Worm (Caenorhabditis elegans): Measurements from ENCODE around the gene npr-7.

The npr-7 gene

DNA sequence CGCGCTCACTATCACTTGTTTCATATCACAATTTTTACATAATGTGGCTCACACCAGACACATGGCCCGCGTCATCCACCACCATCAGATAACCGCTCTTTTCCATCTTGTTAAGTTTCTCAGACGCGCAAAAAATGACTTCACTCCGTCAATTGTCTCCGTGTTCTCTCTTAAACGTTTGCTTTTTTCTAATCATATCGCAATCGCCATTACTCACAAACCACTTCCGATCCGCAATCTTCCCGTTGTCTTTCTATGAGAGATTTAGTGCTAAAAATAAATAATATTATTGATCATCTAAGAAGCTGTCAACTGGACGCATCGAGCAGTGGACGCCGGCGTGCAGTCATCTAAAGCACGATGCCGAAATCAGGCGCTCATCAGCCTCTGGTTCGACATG is 15.6 kb downstream of the npr-7 start, which contains the start of gene tmc-2:
Gene tmc-2, plus strand, starts transcription at position 301 of the 400 bp plus-strand sequence.
- TF ChIP-seq cnd-1 (tag; optimal IDR thresholded peaks at IDR 0.05) (no peak), bed-3 (GFP tag; optimal IDR thresholded peaks at IDR 0.05) (no peak), pha-4 (tag; optimal IDR thresholded peaks at IDR 0.05) (no peak), unc-39 (tag; optimal IDR thresholded peaks at IDR 0.05) (no peak), elt-1 (tag; optimal IDR thresholded peaks at IDR 0.05; ENCODE audit: borderline replicate concordance, insufficient read depth) (no peak), unc-120 (tag; optimal IDR thresholded peaks at IDR 0.05; ENCODE audit: poor library complexity, severe bottlenecking) (no peak), lin-32 (GFP tag; optimal IDR thresholded peaks at IDR 0.05) (no peak), nhr-28 (tag; optimal IDR thresholded peaks at IDR 0.05) (no peak), lsy-2 (tag; optimal IDR thresholded peaks at IDR 0.05) (no peak), ceh-43 (GFP tag; optimal IDR thresholded peaks at IDR 0.05) (no peak), M03D4.4 (tag; optimal IDR thresholded peaks at IDR 0.05) (no peak), ces-1 (GFP tag; optimal IDR thresholded peaks at IDR 0.05) (no peak)

DNA sequence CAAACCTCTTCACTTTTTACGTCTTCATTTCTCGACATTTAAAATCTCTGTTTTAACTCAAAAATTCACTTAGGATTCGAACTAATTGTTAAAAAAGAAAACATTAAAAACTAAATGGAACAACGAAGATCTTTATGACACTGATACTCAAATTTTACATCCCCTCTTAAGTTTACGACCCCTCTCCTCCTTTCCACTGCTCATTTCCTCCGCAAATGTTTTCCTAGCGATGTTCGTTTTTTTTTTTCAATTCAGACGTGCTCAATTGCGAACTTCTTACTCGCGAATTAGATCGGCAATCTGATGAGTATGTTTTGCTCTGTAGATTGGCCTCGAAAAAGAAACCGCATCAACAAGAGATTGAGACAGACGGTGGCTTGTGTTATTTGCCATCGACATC is 16.2 kb downstream of the npr-7 start:
- TF ChIP-seq zip-8 (tag; optimal IDR thresholded peaks at IDR 0.05) (no peak), hlh-1 (tag; optimal IDR thresholded peaks at IDR 0.05) (no peak), nhr-2 (tag; optimal IDR thresholded peaks at IDR 0.05) (no peak), ham-2 (GFP tag; optimal IDR thresholded peaks at IDR 0.05) (no peak)

DNA sequence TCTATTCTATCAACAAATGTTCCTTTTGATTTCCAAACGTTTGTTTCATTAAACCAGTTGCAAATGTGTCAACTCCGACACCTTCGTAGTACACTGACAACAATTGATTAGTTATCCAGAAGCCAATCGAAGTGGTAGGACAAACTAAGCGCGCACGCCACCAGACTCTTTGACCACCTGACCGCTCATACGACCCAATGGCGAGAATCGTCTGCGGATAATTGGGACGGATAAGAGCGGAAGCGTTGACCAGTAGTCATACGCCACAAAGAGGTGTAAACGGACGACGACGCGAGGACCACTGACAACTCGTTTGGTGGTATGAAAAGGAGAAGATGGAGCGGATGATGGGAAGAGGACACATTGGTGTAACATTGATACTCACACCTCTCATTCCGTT is 18.6 kb downstream of the npr-7 start:
- TF ChIP-seq sem-2 (GFP tag; optimal IDR thresholded peaks at IDR 0.05) = no peak
- TF ChIP-seq hlh-1 (tag; optimal IDR thresholded peaks at IDR 0.05) = peak; percentile 95
- no peak for TF ChIP-seq pha-4 (tag; optimal IDR thresholded peaks at IDR 0.05)
- TF ChIP-seq ham-2 (GFP tag; optimal IDR thresholded peaks at IDR 0.05) = no peak
- no peak for TF ChIP-seq elt-1 (tag; optimal IDR thresholded peaks at IDR 0.05; ENCODE audit: borderline replicate concordance, insufficient read depth)
- no peak for TF ChIP-seq cnd-1 (tag; optimal IDR thresholded peaks at IDR 0.05)
- peak; percentile 62 for TF ChIP-seq unc-120 (tag; optimal IDR thresholded peaks at IDR 0.05; ENCODE audit: poor library complexity, severe bottlenecking)
- no peak for TF ChIP-seq nhr-76 (tag; optimal IDR thresholded peaks at IDR 0.05)
- no peak for TF ChIP-seq ceh-43 (GFP tag; optimal IDR thresholded peaks at IDR 0.05)
- no peak for TF ChIP-seq nhr-237 (tag; optimal IDR thresholded peaks at IDR 0.05)
- no peak for TF ChIP-seq snpc-4 (tag; optimal IDR thresholded peaks at IDR 0.05)
- TF ChIP-seq tbx-8 (GFP tag; optimal IDR thresholded peaks at IDR 0.05) = no peak
- TF ChIP-seq mep-1 (tag; optimal IDR thresholded peaks at IDR 0.05) = no peak
- no peak for TF ChIP-seq ceh-39 (tag; optimal IDR thresholded peaks at IDR 0.05)
- TF ChIP-seq ceh-83 (GFP tag; optimal IDR thresholded peaks at IDR 0.05) = no peak
- no peak for TF ChIP-seq bed-3 (GFP tag; optimal IDR thresholded peaks at IDR 0.05)
- TF ChIP-seq sptf-1 (tag; optimal IDR thresholded peaks at IDR 0.05) = no peak
- TF ChIP-seq lin-13 (tag; optimal IDR thresholded peaks at IDR 0.05) = no peak
- no peak for TF ChIP-seq drap-1 (GFP tag; optimal IDR thresholded peaks at IDR 0.05)
- no peak for TF ChIP-seq mls-2 (tag; optimal IDR thresholded peaks at IDR 0.05)
- TF ChIP-seq mab-5 (tag; optimal IDR thresholded peaks at IDR 0.05) = no peak
- peak; percentile 48 for TF ChIP-seq unc-62 (GFP tag; optimal IDR thresholded peaks at IDR 0.05)
- TF ChIP-seq unc-39 (tag; optimal IDR thresholded peaks at IDR 0.05) = no peak

- TF ChIP-seq mep-1 (tag; optimal IDR thresholded peaks at IDR 0.05) (no peak), drap-1 (GFP tag; optimal IDR thresholded peaks at IDR 0.05) (no peak), ces-1 (GFP tag; optimal IDR thresholded peaks at IDR 0.05) (no peak), unc-39 (tag; optimal IDR thresholded peaks at IDR 0.05) (no peak), sptf-1 (tag; optimal IDR thresholded peaks at IDR 0.05) (no peak), tbx-8 (GFP tag; optimal IDR thresholded peaks at IDR 0.05) (no peak), pha-4 (tag; optimal IDR thresholded peaks at IDR 0.05) (no peak), snpc-4 (tag; optimal IDR thresholded peaks at IDR 0.05) (no peak), ceh-39 (tag; optimal IDR thresholded peaks at IDR 0.05) (no peak), lsy-2 (tag; optimal IDR thresholded peaks at IDR 0.05) (no peak), nhr-2 (tag; optimal IDR thresholded peaks at IDR 0.05) (no peak), mab-5 (tag; optimal IDR thresholded peaks at IDR 0.05) (no peak), hlh-1 (tag; optimal IDR thresholded peaks at IDR 0.05) (no peak), elt-1 (tag; optimal IDR thresholded peaks at IDR 0.05; ENCODE audit: borderline replicate concordance, insufficient read depth) (no peak), ceh-83 (GFP tag; optimal IDR thresholded peaks at IDR 0.05) (no peak), nhr-12 (tag; optimal IDR thresholded peaks at IDR 0.05) (no peak), zip-8 (tag; optimal IDR thresholded peaks at IDR 0.05) (no peak), lin-13 (tag; optimal IDR thresholded peaks at IDR 0.05) (no peak), ceh-43 (GFP tag; optimal IDR thresholded peaks at IDR 0.05) (no peak), blmp-1 (tag; optimal IDR thresholded peaks at IDR 0.05) (no peak)
These were observed 20.1 kb downstream of the npr-7 start, which contains the start of gene B0416.2 for ce11 chrX:9298846-9299245. Gene B0416.2, plus strand, starts transcription at chrX:9299146.

Measured in whole organism, mixed stage, embryonic.